Worm (Caenorhabditis elegans) whole organism, L4/young adult: ENCODE data around the gene nlp-19.

Source experiments
- dao-5 ChIP-seq: sonication (generic microtip); optimal IDR thresholded peaks from 2 replicates; lab custom pipeline; 2016; ENCODE audit warnings: missing genotype, missing genetic modification characterization, moderate library complexity, missing compliant biosample characterization
- him-1 ChIP-seq: sonication (generic microtip); optimal IDR thresholded peaks from 2 replicates; lab custom pipeline; 2016; ENCODE audit warnings: missing genotype, missing genetic modification reagents, missing genetic modification characterization, missing compliant biosample characterization

- TF ChIP-seq dao-5 (tag; lab: Kevin White, UChicago) (no peak), him-1 (tag; lab: Kevin White, UChicago) (no peak)
Observed at ce11 chrX:10971118-10971517, 12.6 kb downstream of the nlp-19 start.
